Fruit fly (Drosophila melanogaster) whole organism, adult: Measurements from ENCODE around the gene CG5861.

Source experiments
- CG7045 ChIP-seq: fragments of 200-800 bp; sonication (Bioruptor generic); optimal IDR thresholded peaks from 2 replicates; lab custom pipeline; 2017; ENCODE audit warnings: missing biosample characterization, mild to moderate bottlenecking, missing genetic modification characterization
- Crg-1 ChIP-seq: fragments of 200-800 bp; sonication (Bioruptor generic); optimal IDR thresholded peaks from 2 replicates; lab custom pipeline; 2016; ENCODE audit warnings: missing biosample characterization, missing genetic modification characterization
- Hr96 ChIP-seq: fragments of 200-800 bp; sonication (Bioruptor generic); optimal IDR thresholded peaks from 2 replicates; lab custom pipeline; 2016; ENCODE audit warnings: missing biosample characterization, missing genetic modification characterization
- cic ChIP-seq: fragments of 200-800 bp; sonication (Bioruptor generic); optimal IDR thresholded peaks from 2 replicates; lab custom pipeline; 2017; ENCODE audit warnings: missing biosample characterization, mild to moderate bottlenecking, missing genetic modification characterization, moderate library complexity
- tj ChIP-seq: fragments of 200-800 bp; sonication (Bioruptor generic); optimal IDR thresholded peaks from 3 replicates; lab custom pipeline; 2017; ENCODE audit warnings: missing biosample characterization, mild to moderate bottlenecking, missing genetic modification characterization, moderate library complexity

DNA sequence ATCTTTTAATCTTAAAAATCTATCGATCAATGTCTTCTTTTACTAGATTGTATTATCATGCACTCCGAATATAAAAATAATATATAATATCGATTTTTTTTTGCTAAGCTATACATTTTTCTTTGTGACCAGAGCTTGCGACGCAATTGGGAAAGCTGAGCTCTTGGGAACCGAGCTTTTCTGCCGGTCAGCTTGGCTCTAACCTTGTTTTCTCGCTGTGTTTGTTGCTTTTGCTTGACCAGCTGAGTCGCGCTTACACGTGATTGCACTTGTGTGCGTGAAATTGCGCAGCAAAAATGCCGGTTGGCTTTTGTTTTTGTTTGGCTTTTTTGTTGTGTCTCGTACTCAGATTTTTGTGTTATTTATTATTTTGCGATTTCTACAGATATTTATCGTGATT lies 33.7 kb downstream of the CG5861 start:
- TF ChIP-seq Hr96 (GFP tag; lab: Kevin White, UChicago) (no peak), CG7045 (GFP tag; lab: Kevin White, UChicago) (no peak), Crg-1 (GFP tag; lab: Kevin White, UChicago) (no peak), tj (peak; percentile 92), cic (GFP tag; lab: Kevin White, UChicago) (peak; percentile 31)
